Worm (Caenorhabditis elegans): ENCODE measurements around the gene tbx-8.

DNA sequence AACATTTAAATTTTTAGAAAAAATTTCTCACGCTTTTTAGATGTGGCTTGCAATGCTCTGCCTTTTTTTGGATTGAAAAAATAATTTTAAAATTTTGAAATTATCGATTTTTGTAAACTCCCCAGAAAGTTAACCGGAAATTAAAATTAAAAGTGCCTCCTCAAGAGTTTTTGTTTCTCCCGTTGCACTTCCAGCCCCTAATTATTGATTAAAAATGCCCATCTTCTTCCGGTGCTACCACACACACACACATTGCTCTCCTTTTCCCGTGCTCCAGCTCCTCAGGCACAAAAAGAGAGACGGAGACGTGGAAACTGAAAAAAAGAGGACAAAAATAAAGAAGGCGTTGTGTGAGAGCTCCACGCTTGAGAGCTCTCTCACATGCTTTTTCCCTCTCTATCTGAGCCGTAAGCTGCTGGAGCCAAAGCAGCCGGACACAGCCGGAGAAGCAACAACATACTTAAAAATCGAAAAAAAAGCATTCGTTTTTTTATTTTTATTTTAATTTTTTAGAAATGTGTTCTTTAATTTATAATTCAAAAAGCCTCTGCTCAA, 20.3 kb downstream of the tbx-8 start:
- no peak for TF ChIP-seq nhr-42 (GFP tag; IDR thresholded peaks at IDR 0.05)
- TF ChIP-seq ama-1 (optimal IDR thresholded peaks at IDR 0.05), result no peak
- TF ChIP-seq pha-4 (GFP tag; IDR thresholded peaks at IDR 0.05), result no peak
- no peak for TF ChIP-seq pha-4 (tag; optimal IDR thresholded peaks at IDR 0.05)

Measured in whole organism, L4 larva.